Fruit fly (Drosophila melanogaster): ENCODE measurements around the gene spri.

Gene spri

dm6 chrX:10628874-10629273 is 43.7 kb upstream of the spri start (continued):
- TF ChIP-seq D19A (tag; optimal IDR thresholded peaks at IDR 0.05), result peak; percentile 28
- TF ChIP-seq tin (GFP tag; optimal IDR thresholded peaks at IDR 0.05), result peak; percentile 42
- TF ChIP-seq CG8924 (tag; optimal IDR thresholded peaks at IDR 0.05), result peak; percentile 47
- no peak for TF ChIP-seq vfl (GFP tag; optimal IDR thresholded peaks at IDR 0.05)
- TF ChIP-seq ato (GFP tag; IDR thresholded peaks at IDR 0.05; ENCODE audit: partially characterized antibody), result no peak
- no peak for TF ChIP-seq luna (GFP tag; optimal IDR thresholded peaks at IDR 0.05)
- TF ChIP-seq wdn (GFP tag; IDR thresholded peaks at IDR 0.05), result no peak
- TF ChIP-seq gfzf (GFP tag; optimal IDR thresholded peaks at IDR 0.05), result no peak
- TF ChIP-seq Asciz (GFP tag; optimal IDR thresholded peaks at IDR 0.05), result peak; percentile 9
- TF ChIP-seq CG10979 (tag; optimal IDR thresholded peaks at IDR 0.05), result peak; percentile 59
- no peak for TF ChIP-seq CG1602 (GFP tag; optimal IDR thresholded peaks at IDR 0.05)
- TF ChIP-seq jing (GFP tag; optimal IDR thresholded peaks at IDR 0.05), result no peak
- no peak for TF ChIP-seq pita (GFP tag; optimal IDR thresholded peaks at IDR 0.05)
- no peak for TF ChIP-seq Sry-β (GFP tag; optimal IDR thresholded peaks at IDR 0.05)
- TF ChIP-seq CG4820 (GFP tag; optimal IDR thresholded peaks at IDR 0.05), result peak; percentile 1
- TF ChIP-seq CG4328 (GFP tag; optimal IDR thresholded peaks at IDR 0.05), result no peak
- no peak for TF ChIP-seq exex (tag; optimal IDR thresholded peaks at IDR 0.05)
- TF ChIP-seq dm (GFP tag; optimal IDR thresholded peaks at IDR 0.05), result no peak
- no peak for TF ChIP-seq CG3407 (GFP tag; optimal IDR thresholded peaks at IDR 0.05)
- no peak for TF ChIP-seq HmgZ (tag; optimal IDR thresholded peaks at IDR 0.05)
- peak; percentile 14 for TF ChIP-seq CG12104 (GFP tag; optimal IDR thresholded peaks at IDR 0.05)
- no peak for TF ChIP-seq chm (GFP tag; IDR thresholded peaks at IDR 0.05)
- no peak for TF ChIP-seq tup (GFP tag; optimal IDR thresholded peaks at IDR 0.05)
- no peak for TF ChIP-seq Hr78 (GFP tag; optimal IDR thresholded peaks at IDR 0.05)
- no peak for TF ChIP-seq onecut (GFP tag; IDR thresholded peaks at IDR 0.05)
- TF ChIP-seq CG12299 (tag; optimal IDR thresholded peaks at IDR 0.05), result no peak
- no peak for TF ChIP-seq shn (GFP tag; optimal IDR thresholded peaks at IDR 0.05)
- TF ChIP-seq Bgb (GFP tag; IDR thresholded peaks at IDR 0.05; ENCODE audit: partially characterized antibody), result no peak
- TF ChIP-seq CG12744 (GFP tag; optimal IDR thresholded peaks at IDR 0.05), result no peak
- TF ChIP-seq Tbp (GFP tag; optimal IDR thresholded peaks at IDR 0.05), result no peak
- no peak for TF ChIP-seq CG9932 (GFP tag; IDR thresholded peaks at IDR 0.05)
- peak; percentile 1 for TF ChIP-seq maf-S (GFP tag; optimal IDR thresholded peaks at IDR 0.05)
- TF ChIP-seq CG4282 (GFP tag; optimal IDR thresholded peaks at IDR 0.05), result no peak
- TF ChIP-seq Opbp (GFP tag; IDR thresholded peaks at IDR 0.05; ENCODE audit: partially characterized antibody), result no peak
- TF ChIP-seq CG12219 (GFP tag; optimal IDR thresholded peaks at IDR 0.05), result no peak
- TF ChIP-seq ac (GFP tag; optimal IDR thresholded peaks at IDR 0.05), result no peak
- no peak for TF ChIP-seq sima (GFP tag; optimal IDR thresholded peaks at IDR 0.05)
- TF ChIP-seq CG7963 (GFP tag; IDR thresholded peaks at IDR 0.05; ENCODE audit: partially characterized antibody), result no peak
- TF ChIP-seq CG16815 (GFP tag; optimal IDR thresholded peaks at IDR 0.05), result peak; percentile 3
- peak; percentile 30 for TF ChIP-seq NfI (GFP tag; optimal IDR thresholded peaks at IDR 0.05)
- peak; percentile 48 for TF ChIP-seq cwo (GFP tag; optimal IDR thresholded peaks at IDR 0.05)
- TF ChIP-seq CG17361 (GFP tag; IDR thresholded peaks at IDR 0.05), result peak; percentile 77
- TF ChIP-seq CG4360 (GFP tag; IDR thresholded peaks at IDR 0.05), result no peak
- peak; percentile 69 for TF ChIP-seq tio (GFP tag; optimal IDR thresholded peaks at IDR 0.05)
- TF ChIP-seq TFAM (GFP tag; optimal IDR thresholded peaks at IDR 0.05), result no peak
- no peak for TF ChIP-seq CG7745 (tag; optimal IDR thresholded peaks at IDR 0.05)
- no peak for TF ChIP-seq CG33557 (GFP tag; optimal IDR thresholded peaks at IDR 0.05)
- TF ChIP-seq schlank (tag; optimal IDR thresholded peaks at IDR 0.05), result no peak
- no peak for TF ChIP-seq Neu2 (GFP tag; optimal IDR thresholded peaks at IDR 0.05; ENCODE audit: borderline replicate concordance)
- no peak for TF ChIP-seq CG12236 (GFP tag; optimal IDR thresholded peaks at IDR 0.05)
- TF ChIP-seq lola (GFP tag; optimal IDR thresholded peaks at IDR 0.05), result peak in 1 of 3 experiments; percentile 49

Data from whole organism, embryonic.